Fruit fly (Drosophila melanogaster) whole organism, prepupa: ENCODE measurements around the gene CG5390.

ENCODE experiments used
- Blimp-1 ChIP-seq: fragments of 200-800 bp; sonication (Bioruptor generic); optimal IDR thresholded peaks from 3 replicates; lab custom pipeline; 2017; ENCODE audit warnings: missing biosample characterization, missing genetic modification characterization, mild to moderate bottlenecking, moderate library complexity, missing genetic modification reagents
- CG10631 ChIP-seq: fragments of 200-800 bp; sonication (Bioruptor generic); optimal IDR thresholded peaks from 2 replicates; lab custom pipeline; 2016; ENCODE audit warnings: missing biosample characterization, missing genetic modification characterization
- CG15336 ChIP-seq: fragments of 200-800 bp; sonication (Bioruptor generic); IDR thresholded peaks from 2 replicates; pipeline ENCODE4 v1.3.6; 2022; ENCODE audit warnings: missing biosample characterization, missing genetic modification characterization
- CG1621 ChIP-seq: fragments of 200-800 bp; sonication (Bioruptor generic); optimal IDR thresholded peaks from 3 replicates; lab custom pipeline; 2018; ENCODE audit warnings: missing biosample characterization, mild to moderate bottlenecking, missing genetic modification characterization
- CG31627 ChIP-seq: fragments of 200-800 bp; sonication (Bioruptor generic); optimal IDR thresholded peaks from 3 replicates; lab custom pipeline; 2016; ENCODE audit warnings: missing biosample characterization, missing genetic modification characterization
- CG32006 ChIP-seq: fragments of 200-800 bp; sonication (Bioruptor generic); optimal IDR thresholded peaks from 3 replicates; lab custom pipeline; 2017; ENCODE audit warnings: missing biosample characterization, mild to moderate bottlenecking, missing genetic modification characterization
- CG34406 ChIP-seq: fragments of 200-800 bp; sonication (Bioruptor generic); optimal IDR thresholded peaks from 3 replicates; lab custom pipeline; 2016; ENCODE audit warnings: missing biosample characterization, missing genetic modification characterization
- CG3919 ChIP-seq: fragments of 200-800 bp; sonication (Bioruptor generic); optimal IDR thresholded peaks from 3 replicates; lab custom pipeline; 2016; ENCODE audit warnings: missing biosample characterization, missing genetic modification characterization
- CG4318 ChIP-seq: fragments of 200-800 bp; sonication (Bioruptor generic); optimal IDR thresholded peaks from 3 replicates; lab custom pipeline; 2017; ENCODE audit warnings: missing biosample characterization, mild to moderate bottlenecking, missing genetic modification characterization
- CG6163 ChIP-seq: fragments of 200-800 bp; sonication (Bioruptor generic); IDR thresholded peaks from 3 replicates; pipeline ENCODE4 v1.3.6; 2022; ENCODE audit warnings: missing biosample characterization, missing genetic modification characterization
- CG6792 ChIP-seq: fragments of 200-800 bp; sonication (Bioruptor generic); optimal IDR thresholded peaks from 3 replicates; lab custom pipeline; 2016; ENCODE audit warnings: missing biosample characterization, missing genetic modification characterization
- CG6808 ChIP-seq: fragments of 200-800 bp; sonication (Bioruptor generic); optimal IDR thresholded peaks from 3 replicates; lab custom pipeline; 2017; ENCODE audit warnings: missing biosample characterization, missing genetic modification characterization, mild to moderate bottlenecking, moderate library complexity, missing genetic modification reagents
- CG6854 ChIP-seq: fragments of 200-800 bp; sonication (Bioruptor generic); optimal IDR thresholded peaks from 2 replicates; lab custom pipeline; 2017; ENCODE audit warnings: missing biosample characterization, mild to moderate bottlenecking, missing genetic modification characterization
- CG7368 ChIP-seq: fragments of 200-800 bp; sonication (Bioruptor generic); optimal IDR thresholded peaks from 3 replicates; lab custom pipeline; 2016; ENCODE audit warnings: missing biosample characterization, missing genetic modification characterization
- CG8119 ChIP-seq: fragments of 200-800 bp; sonication (Bioruptor generic); IDR thresholded peaks from 3 replicates; pipeline ENCODE4 v1.3.6; 2022; ENCODE audit warnings: missing biosample characterization, missing genetic modification characterization
- CG8319 ChIP-seq: fragments of 200-800 bp; sonication (Bioruptor generic); optimal IDR thresholded peaks from 3 replicates; lab custom pipeline; 2016; ENCODE audit warnings: missing biosample characterization, missing genetic modification characterization
- CG8632 ChIP-seq: fragments of 200-800 bp; sonication (Bioruptor generic); optimal IDR thresholded peaks from 3 replicates; lab custom pipeline; 2016; ENCODE audit warnings: missing biosample characterization, missing genetic modification characterization
- Eip78C ChIP-seq: fragments of 200-800 bp; sonication (Bioruptor generic); peaks from one replicate; lab custom pipeline; 2016; ENCODE audit warnings: missing biosample characterization, missing genetic modification characterization
- Eip93F ChIP-seq: fragments of 200-800 bp; sonication (Bioruptor generic); optimal IDR thresholded peaks from 2 replicates; lab custom pipeline; 2016; ENCODE audit warnings: missing biosample characterization, mild to moderate bottlenecking, missing genetic modification characterization
- Ets21C ChIP-seq: fragments of 200-800 bp; sonication (Bioruptor generic); optimal IDR thresholded peaks from 3 replicates; lab custom pipeline; 2016; ENCODE audit warnings: missing biosample characterization, missing genetic modification characterization
- Ets96B ChIP-seq: fragments of 200-800 bp; optimal IDR thresholded peaks from 2 replicates; lab custom pipeline; 2019; ENCODE audit warnings: missing biosample characterization, mild to moderate bottlenecking, missing genetic modification characterization, moderate library complexity
- Hr4 ChIP-seq: fragments of 200-800 bp; sonication (Bioruptor generic); optimal IDR thresholded peaks from 3 replicates; lab custom pipeline; 2016; ENCODE audit warnings: missing biosample characterization, missing genetic modification characterization
- Sox15 ChIP-seq: fragments of 200-800 bp; sonication (Bioruptor generic); optimal IDR thresholded peaks from 3 replicates; lab custom pipeline; 2016; ENCODE audit warnings: missing biosample characterization, missing genetic modification characterization
- achi ChIP-seq: fragments of 200-800 bp; sonication (Bioruptor generic); optimal IDR thresholded peaks from 3 replicates; lab custom pipeline; 2016; ENCODE audit warnings: missing biosample characterization, missing genetic modification characterization
- cyc ChIP-seq: fragments of 200-800 bp; sonication (Bioruptor generic); optimal IDR thresholded peaks from 3 replicates; lab custom pipeline; 2016; ENCODE audit warnings: missing biosample characterization, missing genetic modification characterization
- esn ChIP-seq: fragments of 200-800 bp; sonication (Bioruptor generic); optimal IDR thresholded peaks from 2 replicates; lab custom pipeline; 2016; ENCODE audit warnings: missing biosample characterization, mild to moderate bottlenecking, missing genetic modification characterization, moderate library complexity
- fkh ChIP-seq: fragments of 200-800 bp; sonication (Bioruptor generic); optimal IDR thresholded peaks from 3 replicates; lab custom pipeline; 2017; ENCODE audit warnings: missing biosample characterization, mild to moderate bottlenecking, missing genetic modification characterization, moderate library complexity
- pdm3 ChIP-seq: fragments of 200-800 bp; sonication (Bioruptor generic); optimal IDR thresholded peaks from 3 replicates; lab custom pipeline; 2016; ENCODE audit warnings: missing biosample characterization, missing genetic modification characterization
- salr ChIP-seq, 2 experiments: fragments of 200-800 bp; sonication (Bioruptor generic); optimal IDR thresholded peaks; 3 replicates each; lab custom pipeline; 2016 to 2018; ENCODE audit warnings: missing biosample characterization in 2 of 2, missing genetic modification characterization in 2 of 2, mild to moderate bottlenecking in 1 of 2
- spab ChIP-seq: fragments of 200-800 bp; sonication (Bioruptor generic); optimal IDR thresholded peaks from 2 replicates; lab custom pipeline; 2017; ENCODE audit warnings: missing biosample characterization, mild to moderate bottlenecking, missing genetic modification characterization, missing genetic modification reagents
- ss ChIP-seq, 2 experiments: fragments of 200-800 bp; sonication (Bioruptor generic); optimal IDR thresholded peaks; 2 replicates in 1 of 2; 3 replicates in 1 of 2; lab custom pipeline; 2017 to 2018; ENCODE audit warnings: mild to moderate bottlenecking in 2 of 2, missing biosample characterization in 2 of 2, missing genetic modification characterization in 2 of 2, moderate library complexity in 1 of 2
- topi ChIP-seq: fragments of 200-800 bp; sonication (Bioruptor generic); optimal IDR thresholded peaks from 3 replicates; lab custom pipeline; 2016; ENCODE audit warnings: missing biosample characterization, missing genetic modification characterization
- vri ChIP-seq: fragments of 200-800 bp; sonication (Bioruptor generic); optimal IDR thresholded peaks from 3 replicates; lab custom pipeline; 2016; ENCODE audit warnings: missing biosample characterization, mild to moderate bottlenecking, missing genetic modification characterization

The CG5390 gene

dm6 chr2L:10321036-10321583, 14.7 kb upstream of the CG5390 start:
- TF ChIP-seq ss (GFP tag; optimal IDR thresholded peaks at IDR 0.05; lab: Kevin White, UChicago): no peak
- TF ChIP-seq CG34406 (GFP tag; lab: Kevin White, UChicago): no peak
- no peak for TF ChIP-seq CG6792 (GFP tag; lab: Kevin White, UChicago)
- no peak for TF ChIP-seq Blimp-1
- TF ChIP-seq topi (GFP tag; lab: Kevin White, UChicago): no peak
- no peak for TF ChIP-seq CG7368 (GFP tag; lab: Kevin White, UChicago)
- peak; percentile 71 for TF ChIP-seq Eip78C (GFP tag; lab: Kevin White, UChicago)
- TF ChIP-seq CG4318: no peak
- TF ChIP-seq CG32006: no peak
- TF ChIP-seq spab (GFP tag; lab: Kevin White, UChicago): no peak
- TF ChIP-seq CG10631 (GFP tag; lab: Kevin White, UChicago): no peak
- no peak for TF ChIP-seq Hr4 (GFP tag; lab: Kevin White, UChicago)
- no peak for TF ChIP-seq esn (GFP tag; lab: Kevin White, UChicago)
- TF ChIP-seq salr (GFP tag; optimal IDR thresholded peaks at IDR 0.05; lab: Kevin White, UChicago): no peak
- TF ChIP-seq CG6808 (GFP tag; lab: Kevin White, UChicago): no peak
- TF ChIP-seq cyc (GFP tag; lab: Kevin White, UChicago): peak; percentile 9
- no peak for TF ChIP-seq Ets96B
- no peak for TF ChIP-seq CG8119
- TF ChIP-seq fkh (GFP tag; lab: Kevin White, UChicago): peak; percentile 85
- no peak for TF ChIP-seq CG6163 (GFP tag; lab: Robert Waterston, UW)
- TF ChIP-seq CG15336 (GFP tag; lab: Robert Waterston, UW): no peak
- no peak for TF ChIP-seq CG8319 (GFP tag; lab: Kevin White, UChicago)
- TF ChIP-seq pdm3 (GFP tag; lab: Kevin White, UChicago): no peak
- no peak for TF ChIP-seq Ets21C (GFP tag; lab: Kevin White, UChicago)
- TF ChIP-seq CG6854 (GFP tag; lab: Kevin White, UChicago): no peak
- TF ChIP-seq CG3919 (GFP tag; lab: Kevin White, UChicago): no peak

dm6 chr2L:10320174-10320775, 13.9 kb upstream of the CG5390 start:
- TF ChIP-seq topi (GFP tag; lab: Kevin White, UChicago) (no peak), CG31627 (GFP tag; lab: Kevin White, UChicago) (no peak), pdm3 (GFP tag; lab: Kevin White, UChicago) (no peak), Sox15 (GFP tag; lab: Kevin White, UChicago) (no peak), CG6792 (GFP tag; lab: Kevin White, UChicago) (no peak), vri (GFP tag; lab: Kevin White, UChicago) (peak; percentile 94), esn (GFP tag; lab: Kevin White, UChicago) (no peak), CG8632 (no peak), Eip93F (GFP tag; lab: Kevin White, UChicago) (peak; percentile 27), achi (GFP tag; lab: Kevin White, UChicago) (no peak)
- TF ChIP-seq, all 60 proteins: peak for 2

dm6 chr2L:10315888-10316287, 9.5 kb upstream of the CG5390 start:
- TF ChIP-seq CG7368 (GFP tag; lab: Kevin White, UChicago) (no peak), CG1621 (tag; lab: Kevin White, UChicago) (no peak)
- TF ChIP-seq, all 60 proteins: peak for 0
